Worm (Caenorhabditis elegans): Measurements from ENCODE around the gene T07A5.7.

DNA sequence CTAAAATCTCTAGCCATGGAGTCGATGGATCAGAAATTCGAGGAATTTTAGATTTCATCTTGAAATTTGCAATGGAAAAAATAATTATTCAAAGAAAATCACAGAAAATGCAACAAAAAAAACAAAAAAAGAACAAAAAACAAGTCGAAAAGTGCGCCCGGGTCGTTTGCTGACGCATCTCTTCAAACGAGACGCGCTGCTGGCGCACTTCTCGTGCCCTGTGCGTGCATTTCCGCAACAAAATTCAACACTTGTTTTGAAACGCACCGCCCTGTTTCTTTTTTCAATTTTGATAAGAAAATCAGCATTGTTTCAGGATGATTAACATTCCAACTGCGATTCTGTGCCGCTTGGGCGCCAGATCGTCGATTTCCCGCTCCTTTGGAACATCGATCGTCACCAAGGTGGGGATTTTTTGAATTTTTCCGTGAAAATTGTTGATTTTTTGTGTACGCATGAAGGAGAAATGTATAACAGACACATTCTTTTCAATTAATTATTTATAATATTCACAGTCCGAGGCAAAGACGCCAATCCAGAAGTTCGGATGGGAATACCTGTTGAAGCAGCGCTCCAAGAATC is 23.1 kb upstream of the T07A5.7 start, which contains the start of the genes jmjd-4 and mev-1:
- TF ChIP-seq flt-1 (GFP tag; IDR thresholded peaks at IDR 0.05) (no peak), cog-1 (tag; optimal IDR thresholded peaks at IDR 0.05) (peak; percentile 51)

All from whole organism, midembryonic.